Worm (Caenorhabditis elegans) whole organism, young adult: ENCODE results near the gene srh-308.

Experiments
- B0035.1 ChIP-seq: sonication (generic microtip); optimal IDR thresholded peaks from 2 replicates; lab custom pipeline; 2016; ENCODE audit warnings: missing genetic modification characterization, mild to moderate bottlenecking, missing compliant biosample characterization, missing genotype, missing genetic modification reagents
- C17E4.6 ChIP-seq: fragments of 200-800 bp; sonication (Bioruptor generic); IDR thresholded peaks from 2 replicates; pipeline ENCODE4 v1.3.6; 2022; ENCODE audit warnings: missing genetic modification reagents, missing genetic modification characterization, missing compliant biosample characterization
- F10E7.11 ChIP-seq: sonication (generic microtip); optimal IDR thresholded peaks from 2 replicates; lab custom pipeline; 2017; ENCODE audit warnings: mild to moderate bottlenecking, missing genetic modification characterization, moderate library complexity, missing compliant biosample characterization
- F22D6.2 ChIP-seq: sonication (generic microtip); optimal IDR thresholded peaks from 2 replicates; lab custom pipeline; 2016; ENCODE audit warnings: mild to moderate bottlenecking, missing genetic modification characterization, missing compliant biosample characterization
- F33H1.4 ChIP-seq: fragments of 200-800 bp; sonication (Bioruptor generic); IDR thresholded peaks from 2 replicates; pipeline ENCODE4 v1.3.6; 2022; ENCODE audit warnings: missing genetic modification reagents, missing genetic modification characterization, missing compliant biosample characterization
- F39B2.1 ChIP-seq: fragments of 200-800 bp; sonication (Bioruptor generic); IDR thresholded peaks from 2 replicates; pipeline ENCODE4 v1.3.6; 2022; ENCODE audit warnings: missing genetic modification reagents, missing genetic modification characterization, missing compliant biosample characterization
- F57C9.4 ChIP-seq: sonication (generic microtip); optimal IDR thresholded peaks from 2 replicates; lab custom pipeline; 2017; ENCODE audit warnings: mild to moderate bottlenecking, missing genetic modification characterization, missing compliant biosample characterization
- K11D2.4 ChIP-seq: fragments of 200-800 bp; sonication (Bioruptor generic); IDR thresholded peaks from 2 replicates; pipeline ENCODE4 v1.3.6; 2022; ENCODE audit warnings: missing genetic modification reagents, missing genetic modification characterization, missing compliant biosample characterization
- Y56A3A.18 ChIP-seq: fragments of 200-800 bp; sonication (Bioruptor generic); IDR thresholded peaks from 2 replicates; pipeline ENCODE4 v1.3.6; 2022; ENCODE audit warnings: missing genetic modification reagents, missing genetic modification characterization, missing compliant biosample characterization
- Y67H2A.10 ChIP-seq: fragments of 200-800 bp; sonication (Bioruptor generic); conservative IDR thresholded peaks from 2 replicates; pipeline ENCODE4 v1.3.6; 2022; ENCODE audit warnings: missing genetic modification reagents, missing genetic modification characterization, missing compliant biosample characterization
- ZK185.1 ChIP-seq: sonication (generic microtip); optimal IDR thresholded peaks from 2 replicates; lab custom pipeline; 2016; ENCODE audit warnings: mild to moderate bottlenecking, missing genetic modification characterization, missing compliant biosample characterization; ENCODE audit not compliant: poor library complexity, severe bottlenecking
- aptf-2 ChIP-seq: fragments of 200-800 bp; sonication (Bioruptor generic); conservative IDR thresholded peaks from 2 replicates; pipeline ENCODE4 v1.3.6; 2022; ENCODE audit warnings: missing genetic modification reagents, missing genetic modification characterization, missing compliant biosample characterization
- attf-3 ChIP-seq: fragments of 200-800 bp; sonication (Bioruptor generic); conservative IDR thresholded peaks from 2 replicates; pipeline ENCODE4 v1.3.6; 2022; ENCODE audit warnings: missing genetic modification reagents, missing genetic modification characterization, missing compliant biosample characterization
- attf-5 ChIP-seq: fragments of 200-800 bp; sonication (Bioruptor generic); optimal IDR thresholded peaks from 2 replicates; lab custom pipeline; 2018; ENCODE audit warnings: mild to moderate bottlenecking, missing genetic modification characterization, missing compliant biosample characterization
- ccch-3 ChIP-seq: fragments of 200-800 bp; sonication (Bioruptor generic); optimal IDR thresholded peaks from 2 replicates; lab custom pipeline; 2018; ENCODE audit warnings: mild to moderate bottlenecking, missing genetic modification characterization, missing compliant biosample characterization
- ceh-100 ChIP-seq: fragments of 200-800 bp; sonication (Bioruptor generic); IDR thresholded peaks from 2 replicates; pipeline ENCODE4 v1.3.6; 2022; ENCODE audit warnings: missing genetic modification reagents, missing genetic modification characterization, missing compliant biosample characterization
- ceh-27 ChIP-seq: fragments of 200-800 bp; sonication (Bioruptor generic); optimal IDR thresholded peaks from 2 replicates; lab custom pipeline; 2018; ENCODE audit warnings: mild to moderate bottlenecking, missing genetic modification characterization, moderate library complexity, missing compliant biosample characterization
- ceh-58 ChIP-seq: fragments of 200-800 bp; sonication (Bioruptor generic); IDR thresholded peaks from 2 replicates; pipeline ENCODE4 v1.3.6; 2022; ENCODE audit warnings: missing genetic modification characterization, missing compliant biosample characterization
- ceh-79 ChIP-seq: sonication (generic microtip); optimal IDR thresholded peaks from 2 replicates; lab custom pipeline; 2017; ENCODE audit warnings: mild to moderate bottlenecking, missing genetic modification characterization, missing compliant biosample characterization
- chd-7 ChIP-seq: sonication (generic microtip); optimal IDR thresholded peaks from 2 replicates; lab custom pipeline; 2016; ENCODE audit warnings: mild to moderate bottlenecking, missing genetic modification characterization, moderate library complexity, missing compliant biosample characterization
- dox-1 ChIP-seq: fragments of 200-800 bp; sonication (Bioruptor generic); IDR thresholded peaks from 2 replicates; pipeline ENCODE4 v1.3.6; 2022; ENCODE audit warnings: missing genetic modification reagents, missing genetic modification characterization, missing compliant biosample characterization
- egl-18 ChIP-seq: fragments of 200-800 bp; sonication (Bioruptor generic); IDR thresholded peaks from 2 replicates; pipeline ENCODE4 v1.3.6; 2022; ENCODE audit warnings: missing genetic modification reagents, missing genetic modification characterization, missing compliant biosample characterization
- egl-44 ChIP-seq: fragments of 200-800 bp; sonication (Bioruptor generic); IDR thresholded peaks from 2 replicates; pipeline ENCODE4 v1.3.6; 2022; ENCODE audit warnings: missing genetic modification reagents, missing genetic modification characterization, missing compliant biosample characterization
- egrh-3 ChIP-seq: fragments of 200-800 bp; sonication (Bioruptor generic); IDR thresholded peaks from 2 replicates; pipeline ENCODE4 v1.3.6; 2022; ENCODE audit warnings: missing genetic modification reagents, missing genetic modification characterization, missing compliant biosample characterization
- ets-4 ChIP-seq: fragments of 200-800 bp; sonication (Bioruptor generic); optimal IDR thresholded peaks from 2 replicates; lab custom pipeline; 2018; ENCODE audit warnings: mild to moderate bottlenecking, missing genetic modification characterization, missing compliant biosample characterization
- hrde-1 ChIP-seq: sonication (generic microtip); optimal IDR thresholded peaks from 2 replicates; lab custom pipeline; 2016; ENCODE audit warnings: missing genetic modification characterization, mild to moderate bottlenecking, missing compliant biosample characterization, moderate library complexity, missing genotype, missing genetic modification reagents, borderline replicate concordance
- let-526 ChIP-seq: fragments of 200-800 bp; sonication (Bioruptor generic); IDR thresholded peaks from 2 replicates; pipeline ENCODE4 v1.3.6; 2022; ENCODE audit warnings: missing genetic modification reagents, missing genetic modification characterization, missing compliant biosample characterization
- lin-35 ChIP-seq, 3 experiments: fragments of 150-350 bp in 2 of 3; sonication (generic microtip) in 1 of 3; optimal IDR thresholded peaks; 2 replicates each; lab custom pipeline; 2014 to 2018; ENCODE audit warnings: missing biosample characterization in 3 of 3, missing genetic modification characterization in 3 of 3, missing genetic modification reagents in 3 of 3
- lin-40 ChIP-seq: sonication (generic microtip); optimal IDR thresholded peaks from 2 replicates; lab custom pipeline; 2016; ENCODE audit warnings: missing genetic modification characterization, mild to moderate bottlenecking, missing compliant biosample characterization, missing genotype, missing genetic modification reagents
- lin-54 ChIP-seq: fragments of 200-800 bp; sonication (Bioruptor generic); optimal IDR thresholded peaks from 2 replicates; lab custom pipeline; 2018; ENCODE audit warnings: mild to moderate bottlenecking, missing genetic modification characterization, missing compliant biosample characterization
- madf-10 ChIP-seq: sonication (generic microtip); optimal IDR thresholded peaks from 2 replicates; lab custom pipeline; 2016; ENCODE audit warnings: mild to moderate bottlenecking, missing genetic modification characterization, missing compliant biosample characterization
- madf-3 ChIP-seq: fragments of 200-800 bp; sonication (Bioruptor generic); IDR thresholded peaks from 2 replicates; pipeline ENCODE4 v1.3.6; 2022; ENCODE audit warnings: missing genetic modification reagents, missing genetic modification characterization, missing compliant biosample characterization
- madf-8 ChIP-seq: fragments of 200-800 bp; sonication (Bioruptor generic); conservative IDR thresholded peaks from 2 replicates; pipeline ENCODE4 v1.3.6; 2022; ENCODE audit warnings: missing genetic modification reagents, missing genetic modification characterization, missing compliant biosample characterization
- mcd-1 ChIP-seq: fragments of 200-800 bp; sonication (Bioruptor generic); IDR thresholded peaks from 2 replicates; pipeline ENCODE4 v1.3.6; 2022; ENCODE audit warnings: missing genetic modification reagents, missing genetic modification characterization, missing compliant biosample characterization
- nfya-2 ChIP-seq: fragments of 200-800 bp; sonication (Bioruptor generic); IDR thresholded peaks from 2 replicates; pipeline ENCODE4 v1.3.6; 2022; ENCODE audit warnings: missing genetic modification reagents, missing genetic modification characterization, missing compliant biosample characterization
- rcor-1 ChIP-seq: fragments of 200-800 bp; sonication (Bioruptor generic); IDR thresholded peaks from 2 replicates; pipeline ENCODE4 v1.3.6; 2022; ENCODE audit warnings: missing genetic modification reagents, missing genetic modification characterization, missing compliant biosample characterization
- rec-8 ChIP-seq, 2 experiments: sonication (generic microtip); optimal IDR thresholded peaks; 2 replicates each; lab custom pipeline; 2016; ENCODE audit warnings: mild to moderate bottlenecking in 2 of 2, missing genetic modification characterization in 2 of 2, missing genetic modification reagents in 2 of 2, missing genotype in 2 of 2, missing biosample characterization in 1 of 2, missing compliant biosample characterization in 1 of 2, moderate library complexity in 1 of 2
- sea-2 ChIP-seq: fragments of 200-800 bp; sonication (Bioruptor generic); IDR thresholded peaks from 2 replicates; pipeline ENCODE4 v1.3.6; 2022; ENCODE audit warnings: missing genetic modification characterization, missing compliant biosample characterization
- snpc-1.3 ChIP-seq: sonication (generic microtip); optimal IDR thresholded peaks from 2 replicates; lab custom pipeline; 2017; ENCODE audit warnings: missing genetic modification characterization, mild to moderate bottlenecking, missing compliant biosample characterization, antibody characterized with exemption, moderate library complexity, missing genotype, missing genetic modification reagents; ENCODE audit not compliant: insufficient read depth
- tbp1 ChIP-seq: fragments of 200-800 bp; sonication (Bioruptor generic); optimal IDR thresholded peaks from 2 replicates; lab custom pipeline; 2018; ENCODE audit warnings: mild to moderate bottlenecking, missing genetic modification characterization, missing compliant biosample characterization
- unc-130 ChIP-seq: sonication (generic microtip); optimal IDR thresholded peaks from 2 replicates; lab custom pipeline; 2016; ENCODE audit warnings: missing genetic modification reagents, missing genetic modification characterization, missing compliant biosample characterization
- zfh-2 ChIP-seq: fragments of 200-800 bp; sonication (Bioruptor generic); conservative IDR thresholded peaks from 2 replicates; pipeline ENCODE4 v1.3.6; 2022; ENCODE audit warnings: missing genetic modification reagents, missing genetic modification characterization, missing compliant biosample characterization
- ztf-18 ChIP-seq: sonication (generic microtip); optimal IDR thresholded peaks from 2 replicates; lab custom pipeline; 2016; ENCODE audit warnings: missing genotype, mild to moderate bottlenecking, missing genetic modification characterization, missing compliant biosample characterization
- ztf-22 ChIP-seq: fragments of 200-800 bp; sonication (Bioruptor generic); optimal IDR thresholded peaks from 2 replicates; lab custom pipeline; 2018; ENCODE audit warnings: mild to moderate bottlenecking, missing genetic modification characterization, moderate library complexity, missing compliant biosample characterization
- ztf-26 ChIP-seq: sonication (generic microtip); optimal IDR thresholded peaks from 2 replicates; lab custom pipeline; 2017; ENCODE audit warnings: missing genetic modification characterization, missing compliant biosample characterization
- ztf-3 ChIP-seq: fragments of 200-800 bp; sonication (Bioruptor generic); optimal IDR thresholded peaks from 2 replicates; lab custom pipeline; 2018; ENCODE audit warnings: mild to moderate bottlenecking, missing genetic modification characterization, missing compliant biosample characterization
- ztf-6 ChIP-seq: fragments of 200-800 bp; sonication (Bioruptor generic); IDR thresholded peaks from 2 replicates; pipeline ENCODE4 v1.3.6; 2022; ENCODE audit warnings: missing genetic modification reagents, missing genetic modification characterization, missing compliant biosample characterization

srh-308 gene

ce11 chrV:14055097-14055496 lies 37.7 kb upstream of the srh-308 start:
- TF ChIP-seq F39B2.1 (GFP tag; lab: Robert Waterston, UW), result 0 out of 2 replicates have a peak, but pooled peaks have one; percentile 42
- TF ChIP-seq madf-10 (tag; lab: Kevin White, UChicago), result peak; percentile 88
- TF ChIP-seq ztf-26, result peak; percentile 94
- peak; percentile 94 for TF ChIP-seq egl-44 (GFP tag; lab: Robert Waterston, UW)
- TF ChIP-seq ztf-6, result peak; percentile 91
- TF ChIP-seq tbp1 (GFP tag; lab: Kevin White, UChicago), result peak; percentile 68
- TF ChIP-seq sea-2 (GFP tag; lab: Robert Waterston, UW), result peak; percentile 93
- TF ChIP-seq zfh-2 (GFP tag; lab: Robert Waterston, UW), result peak; percentile 82
- peak; percentile 92 for TF ChIP-seq ccch-3 (GFP tag; lab: Kevin White, UChicago)
- TF ChIP-seq ztf-18 (tag; lab: Kevin White, UChicago), result peak; percentile 55
- peak; percentile 72 for TF ChIP-seq F33H1.4 (GFP tag; lab: Robert Waterston, UW)
- TF ChIP-seq lin-40 (tag; lab: Kevin White, UChicago), result peak; percentile 96
- 0 out of 2 replicates have a peak, but pooled peaks have one; percentile 40 for TF ChIP-seq nfya-2 (GFP tag; lab: Robert Waterston, UW)
- peak; percentile 85 for TF ChIP-seq C17E4.6
- peak; percentile 41 for TF ChIP-seq ets-4
- TF ChIP-seq hrde-1 (tag; lab: Kevin White, UChicago), result peak; percentile 8
- TF ChIP-seq rcor-1 (GFP tag; lab: Robert Waterston, UW), result peak; percentile 95
- peak; percentile 91 for TF ChIP-seq aptf-2 (GFP tag; lab: Robert Waterston, UW)
- peak; percentile 67 for TF ChIP-seq madf-8 (GFP tag; lab: Robert Waterston, UW)
- TF ChIP-seq F10E7.11, result peak; percentile 47
- TF ChIP-seq madf-3 (GFP tag; lab: Robert Waterston, UW), result peak; percentile 94
- TF ChIP-seq attf-5, result peak; percentile 95
- peak; percentile 95 for TF ChIP-seq egl-18
- TF ChIP-seq ceh-79, result peak; percentile 68
- peak; percentile 99 for TF ChIP-seq mcd-1 (GFP tag; lab: Robert Waterston, UW)
- TF ChIP-seq F22D6.2, result peak; percentile 86
- peak; percentile 98 for TF ChIP-seq let-526
- TF ChIP-seq B0035.1 (tag; lab: Kevin White, UChicago), result peak; percentile 62
- TF ChIP-seq ZK185.1 (tag; lab: Kevin White, UChicago), result peak; percentile 97
- TF ChIP-seq ztf-3 (GFP tag; lab: Kevin White, UChicago), result peak; percentile 73
- TF ChIP-seq dox-1, result peak; percentile 98
- peak; percentile 90 for TF ChIP-seq Y67H2A.10 (GFP tag; lab: Robert Waterston, UW)
- peak; percentile 78 for TF ChIP-seq ztf-22 (GFP tag; lab: Kevin White, UChicago)
- peak; percentile 60 for TF ChIP-seq unc-130 (GFP tag; lab: Kevin White, UChicago)
- TF ChIP-seq chd-7, result peak; percentile 87
- peak; percentile 92 for TF ChIP-seq lin-54
- TF ChIP-seq ceh-100 (GFP tag; lab: Robert Waterston, UW), result peak; percentile 94
- TF ChIP-seq snpc-1.3 (tag; lab: Kevin White, UChicago), result peak; percentile 19
- peak; percentile 93 for TF ChIP-seq Y56A3A.18 (GFP tag; lab: Robert Waterston, UW)
- peak; percentile 97 for TF ChIP-seq K11D2.4
- TF ChIP-seq attf-3, result peak; percentile 82
- TF ChIP-seq lin-35 (GFP tag; optimal IDR thresholded peaks at IDR 0.05; lab: Kevin White, UChicago), result peak in 2 of 3 experiments; percentile 29 to 84
- peak; percentile 87 for TF ChIP-seq F57C9.4
- TF ChIP-seq ceh-27 (GFP tag; lab: Kevin White, UChicago), result peak; percentile 96
- peak; percentile 79; the same call in 1 of the 2 replicates for TF ChIP-seq egrh-3 (GFP tag; lab: Robert Waterston, UW)
- peak; percentile 57 to 79 for TF ChIP-seq rec-8 (tag; optimal IDR thresholded peaks at IDR 0.05; lab: Kevin White, UChicago)
- TF ChIP-seq ceh-58 (GFP tag; lab: Robert Waterston, UW), result 0 out of 2 replicates have a peak, but pooled peaks have one; percentile 13
